Fruit fly (Drosophila melanogaster): Measurements from ENCODE around the gene CG7049.

dm6 chr3L:223019-223902, 47.2 kb upstream of the CG7049 start, which contains the start of the genes pyx and CG33229:
- no peak for TF ChIP-seq CG8478 (optimal IDR thresholded peaks at IDR 0.05)
- no peak for TF ChIP-seq CTCF (optimal IDR thresholded peaks at IDR 0.05)
